Worm (Caenorhabditis elegans): ENCODE measurements around the gene F23D12.2.

DNA sequence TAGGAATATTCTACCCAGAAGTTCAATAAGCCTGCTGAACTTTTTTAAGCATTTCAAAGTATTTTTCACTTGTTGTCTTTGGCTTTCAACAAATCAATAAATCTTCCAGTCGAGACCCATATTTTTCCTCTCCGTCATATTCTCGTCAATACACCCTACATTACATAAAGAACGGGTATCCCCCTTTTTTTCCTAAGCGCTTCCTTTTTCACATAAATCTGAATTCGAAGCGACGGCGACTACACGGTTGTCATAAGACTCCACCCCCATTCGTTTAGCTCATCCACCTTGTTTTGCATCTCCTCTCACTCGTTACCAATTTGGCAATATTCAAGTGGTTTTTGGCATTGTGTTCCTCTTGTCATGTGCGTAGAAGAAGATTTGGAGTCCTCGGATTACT lies 47.9 kb upstream of the F23D12.2 start, which contains the start of gene M163.9:
- no peak for TF ChIP-seq F10E7.11 (tag; optimal IDR thresholded peaks at IDR 0.05)
- no peak for TF ChIP-seq him-1 (tag; optimal IDR thresholded peaks at IDR 0.05)
- TF ChIP-seq mcd-1 (GFP tag; IDR thresholded peaks at IDR 0.05), result no peak
- TF ChIP-seq xnd-1 (tag; optimal IDR thresholded peaks at IDR 0.05), result no peak
- TF ChIP-seq unc-62 (GFP tag; optimal IDR thresholded peaks at IDR 0.05), result no peak
- TF ChIP-seq snpc-4 (GFP tag; optimal IDR thresholded peaks at IDR 0.05), result no peak
- no peak for TF ChIP-seq snpc-4 (tag; optimal IDR thresholded peaks at IDR 0.05)
- no peak for TF ChIP-seq Y56A3A.18 (GFP tag; IDR thresholded peaks at IDR 0.05)

All from whole organism, young adult.